Worm (Caenorhabditis elegans) whole organism, young adult: ENCODE results near the gene rnh-1.1.

ENCODE experiments used
- B0019.2 ChIP-seq: fragments of 200-800 bp; sonication (Bioruptor generic); conservative IDR thresholded peaks from 2 replicates; pipeline ENCODE4 v1.3.6; 2022; ENCODE audit warnings: missing genetic modification reagents, missing genetic modification characterization, missing compliant biosample characterization
- B0336.3 ChIP-seq: fragments of 200-800 bp; sonication (Bioruptor generic); IDR thresholded peaks from 2 replicates; pipeline ENCODE4 v1.3.6; 2022; ENCODE audit warnings: missing genetic modification characterization, missing compliant biosample characterization
- C06A6.2 ChIP-seq: fragments of 200-800 bp; sonication (Bioruptor generic); conservative IDR thresholded peaks from 2 replicates; pipeline ENCODE4 v1.3.6; 2022; ENCODE audit warnings: missing genetic modification characterization, missing compliant biosample characterization
- D2030.7 ChIP-seq: fragments of 200-800 bp; sonication (Bioruptor generic); IDR thresholded peaks from 2 replicates; pipeline ENCODE4 v1.3.6; 2022; ENCODE audit warnings: missing genetic modification reagents, missing genetic modification characterization, missing compliant biosample characterization
- F23B12.7 ChIP-seq: sonication (generic microtip); optimal IDR thresholded peaks from 2 replicates; lab custom pipeline; 2017; ENCODE audit warnings: missing genetic modification characterization, mild to moderate bottlenecking, missing compliant biosample characterization, antibody characterized with exemption, moderate library complexity; ENCODE audit not compliant: insufficient read depth
- F37B4.10 ChIP-seq: fragments of 200-800 bp; sonication (Bioruptor generic); IDR thresholded peaks from 2 replicates; pipeline ENCODE4 v1.3.6; 2022; ENCODE audit warnings: missing genetic modification characterization, missing compliant biosample characterization
- F39B2.1 ChIP-seq: fragments of 200-800 bp; sonication (Bioruptor generic); IDR thresholded peaks from 2 replicates; pipeline ENCODE4 v1.3.6; 2022; ENCODE audit warnings: missing genetic modification reagents, missing genetic modification characterization, missing compliant biosample characterization
- F55B11.4 ChIP-seq: sonication (generic microtip); optimal IDR thresholded peaks from 2 replicates; lab custom pipeline; 2016; ENCODE audit warnings: missing compliant biosample characterization, missing genetic modification characterization, borderline replicate concordance; ENCODE audit not compliant: insufficient read depth
- K11D2.4 ChIP-seq: fragments of 200-800 bp; sonication (Bioruptor generic); IDR thresholded peaks from 2 replicates; pipeline ENCODE4 v1.3.6; 2022; ENCODE audit warnings: missing genetic modification reagents, missing genetic modification characterization, missing compliant biosample characterization
- Y56A3A.18 ChIP-seq: fragments of 200-800 bp; sonication (Bioruptor generic); IDR thresholded peaks from 2 replicates; pipeline ENCODE4 v1.3.6; 2022; ENCODE audit warnings: missing genetic modification reagents, missing genetic modification characterization, missing compliant biosample characterization
- Y79H2A.3 ChIP-seq: fragments of 200-800 bp; sonication (Bioruptor generic); conservative IDR thresholded peaks from 2 replicates; pipeline ENCODE4 v1.3.6; 2022; ENCODE audit warnings: missing genetic modification reagents, missing genetic modification characterization, missing compliant biosample characterization
- attf-5 ChIP-seq: fragments of 200-800 bp; sonication (Bioruptor generic); optimal IDR thresholded peaks from 2 replicates; lab custom pipeline; 2018; ENCODE audit warnings: mild to moderate bottlenecking, missing genetic modification characterization, missing compliant biosample characterization
- bed-2 ChIP-seq: fragments of 200-800 bp; sonication (Bioruptor generic); IDR thresholded peaks from 2 replicates; pipeline ENCODE4 v1.3.6; 2022; ENCODE audit warnings: missing genetic modification reagents, missing genetic modification characterization, missing compliant biosample characterization
- ceh-100 ChIP-seq: fragments of 200-800 bp; sonication (Bioruptor generic); IDR thresholded peaks from 2 replicates; pipeline ENCODE4 v1.3.6; 2022; ENCODE audit warnings: missing genetic modification reagents, missing genetic modification characterization, missing compliant biosample characterization
- ceh-79 ChIP-seq: sonication (generic microtip); optimal IDR thresholded peaks from 2 replicates; lab custom pipeline; 2017; ENCODE audit warnings: mild to moderate bottlenecking, missing genetic modification characterization, missing compliant biosample characterization
- chd-7 ChIP-seq: sonication (generic microtip); optimal IDR thresholded peaks from 2 replicates; lab custom pipeline; 2016; ENCODE audit warnings: mild to moderate bottlenecking, missing genetic modification characterization, moderate library complexity, missing compliant biosample characterization
- egrh-3 ChIP-seq: fragments of 200-800 bp; sonication (Bioruptor generic); IDR thresholded peaks from 2 replicates; pipeline ENCODE4 v1.3.6; 2022; ENCODE audit warnings: missing genetic modification reagents, missing genetic modification characterization, missing compliant biosample characterization
- hlh-12 ChIP-seq: sonication (generic microtip); optimal IDR thresholded peaks from 2 replicates; lab custom pipeline; 2016; ENCODE audit warnings: missing genetic modification characterization, missing compliant biosample characterization
- hmg-20 ChIP-seq: fragments of 200-800 bp; sonication (Bioruptor generic); IDR thresholded peaks from 2 replicates; pipeline ENCODE4 v1.3.6; 2022; ENCODE audit warnings: missing genetic modification reagents, missing genetic modification characterization, missing compliant biosample characterization
- lin-35 ChIP-seq, 3 experiments: fragments of 150-350 bp in 2 of 3; sonication (generic microtip) in 1 of 3; optimal IDR thresholded peaks; 2 replicates each; lab custom pipeline; 2014 to 2018; ENCODE audit warnings: missing biosample characterization in 3 of 3, missing genetic modification characterization in 3 of 3, missing genetic modification reagents in 3 of 3
- lin-40 ChIP-seq: sonication (generic microtip); optimal IDR thresholded peaks from 2 replicates; lab custom pipeline; 2016; ENCODE audit warnings: missing genetic modification characterization, mild to moderate bottlenecking, missing compliant biosample characterization, missing genotype, missing genetic modification reagents
- lin-54 ChIP-seq: fragments of 200-800 bp; sonication (Bioruptor generic); optimal IDR thresholded peaks from 2 replicates; lab custom pipeline; 2018; ENCODE audit warnings: mild to moderate bottlenecking, missing genetic modification characterization, missing compliant biosample characterization
- lsl-1 ChIP-seq: fragments of 200-800 bp; sonication (Bioruptor generic); optimal IDR thresholded peaks from 2 replicates; lab custom pipeline; 2018; ENCODE audit warnings: mild to moderate bottlenecking, missing genetic modification characterization, moderate library complexity, missing compliant biosample characterization
- lsy-27 ChIP-seq: sonication (generic microtip); optimal IDR thresholded peaks from 2 replicates; lab custom pipeline; 2017; ENCODE audit warnings: missing genetic modification characterization, mild to moderate bottlenecking, missing compliant biosample characterization, antibody characterized with exemption, missing genotype, borderline replicate concordance; ENCODE audit not compliant: insufficient read depth
- madf-3 ChIP-seq: fragments of 200-800 bp; sonication (Bioruptor generic); IDR thresholded peaks from 2 replicates; pipeline ENCODE4 v1.3.6; 2022; ENCODE audit warnings: missing genetic modification reagents, missing genetic modification characterization, missing compliant biosample characterization
- mes-4 ChIP-seq: sonication (generic microtip); optimal IDR thresholded peaks from 2 replicates; lab custom pipeline; 2016; ENCODE audit warnings: missing genotype, missing genetic modification characterization, missing compliant biosample characterization
- nfya-1 ChIP-seq: sonication (generic microtip); optimal IDR thresholded peaks from 2 replicates; lab custom pipeline; 2017; ENCODE audit warnings: antibody characterized with exemption, missing compliant biosample characterization, missing genetic modification characterization, borderline replicate concordance; ENCODE audit not compliant: insufficient read depth
- nhr-80 ChIP-seq: sonication (generic microtip); optimal IDR thresholded peaks from 2 replicates; lab custom pipeline; 2016; ENCODE audit warnings: missing genetic modification characterization, missing compliant biosample characterization
- pbrm-1 ChIP-seq: fragments of 200-800 bp; sonication (Bioruptor generic); IDR thresholded peaks from 2 replicates; pipeline ENCODE4 v1.3.6; 2022; ENCODE audit warnings: missing genetic modification reagents, missing genetic modification characterization, missing compliant biosample characterization
- sea-2 ChIP-seq: fragments of 200-800 bp; sonication (Bioruptor generic); IDR thresholded peaks from 2 replicates; pipeline ENCODE4 v1.3.6; 2022; ENCODE audit warnings: missing genetic modification characterization, missing compliant biosample characterization
- snpc-1.3 ChIP-seq: sonication (generic microtip); optimal IDR thresholded peaks from 2 replicates; lab custom pipeline; 2017; ENCODE audit warnings: missing genetic modification characterization, mild to moderate bottlenecking, missing compliant biosample characterization, antibody characterized with exemption, moderate library complexity, missing genotype, missing genetic modification reagents; ENCODE audit not compliant: insufficient read depth
- sptf-2 ChIP-seq: fragments of 200-800 bp; sonication (Bioruptor generic); optimal IDR thresholded peaks from 2 replicates; lab custom pipeline; 2018; ENCODE audit warnings: mild to moderate bottlenecking, missing genetic modification characterization, missing compliant biosample characterization
- unc-130 ChIP-seq: sonication (generic microtip); optimal IDR thresholded peaks from 2 replicates; lab custom pipeline; 2016; ENCODE audit warnings: missing genetic modification reagents, missing genetic modification characterization, missing compliant biosample characterization
- unc-62 ChIP-seq: fragments of 150-350 bp; optimal IDR thresholded peaks from 2 replicates; lab custom pipeline; 2014; ENCODE audit warnings: missing biosample characterization, missing genetic modification reagents, missing genetic modification characterization
- zim-3 ChIP-seq: sonication (generic microtip); optimal IDR thresholded peaks from 2 replicates; lab custom pipeline; 2017; ENCODE audit warnings: mild to moderate bottlenecking, missing genetic modification characterization, moderate library complexity, missing compliant biosample characterization
- ztf-18 ChIP-seq: sonication (generic microtip); optimal IDR thresholded peaks from 2 replicates; lab custom pipeline; 2016; ENCODE audit warnings: missing genotype, mild to moderate bottlenecking, missing genetic modification characterization, missing compliant biosample characterization

The rnh-1.1 gene

DNA sequence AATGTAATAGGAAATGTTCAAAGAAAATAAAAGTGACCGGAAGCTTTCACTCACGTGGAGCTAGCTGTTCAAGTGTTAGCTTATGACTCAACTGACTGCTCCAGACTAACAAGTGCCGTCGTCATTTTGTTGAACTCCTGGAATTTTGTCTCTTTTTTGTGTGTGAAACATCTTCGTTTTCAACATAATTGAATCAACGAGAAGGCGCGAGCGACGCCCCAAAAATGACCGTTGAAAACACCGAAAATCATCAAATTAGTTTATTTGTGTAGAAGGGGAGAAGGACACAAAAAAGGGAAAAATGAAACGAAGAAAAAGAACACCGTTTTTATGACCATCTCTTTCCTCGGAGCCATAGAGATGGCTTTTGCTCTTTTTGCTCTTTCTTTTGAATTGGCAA is 29.9 kb downstream of the rnh-1.1 start, which contains the start of gene ZK1290.14:
ZK1290.14 (minus strand) TSS at position 139 of the 400 bp plus-strand sequence.
- TF ChIP-seq lin-40 (tag; lab: Kevin White, UChicago) (no peak), mes-4 (tag; lab: Kevin White, UChicago) (no peak), sptf-2 (GFP tag; lab: Kevin White, UChicago) (no peak), B0336.3 (GFP tag; lab: Robert Waterston, UW) (no peak)
- TF ChIP-seq, all 124 proteins: peak for 0

DNA sequence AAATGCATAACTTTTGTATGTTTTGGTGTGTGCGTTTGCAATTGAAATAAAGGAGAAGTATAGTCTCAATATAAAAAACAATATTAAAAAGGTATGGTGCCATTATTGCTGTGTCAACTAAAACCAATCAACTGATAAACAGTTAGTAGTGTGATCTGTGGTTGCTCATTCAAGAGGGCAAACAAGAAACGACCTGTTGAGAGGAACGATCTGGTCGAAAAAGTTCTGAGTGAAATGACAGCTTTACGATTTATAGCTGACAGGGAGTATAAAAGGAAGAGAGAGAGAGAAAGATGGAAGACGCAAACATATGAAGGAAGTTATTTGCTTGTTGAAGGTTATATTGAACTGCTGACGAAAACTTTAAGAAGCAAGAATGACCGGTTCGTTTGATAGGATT is 32.4 kb downstream of the rnh-1.1 start:
- TF ChIP-seq sptf-2 (GFP tag; lab: Kevin White, UChicago) (no peak), lin-35 (GFP tag; optimal IDR thresholded peaks at IDR 0.05; lab: Kevin White, UChicago) (no peak), ceh-100 (GFP tag; lab: Robert Waterston, UW) (no peak), lin-54 (no peak), snpc-1.3 (no peak), D2030.7 (no peak), hmg-20 (GFP tag; lab: Robert Waterston, UW) (no peak), sea-2 (no peak), pbrm-1 (GFP tag; lab: Robert Waterston, UW) (no peak), nhr-80 (tag; lab: Kevin White, UChicago) (peak; percentile 89), unc-130 (GFP tag; lab: Kevin White, UChicago) (no peak), F23B12.7 (tag; lab: Kevin White, UChicago) (no peak), Y79H2A.3 (GFP tag; lab: Robert Waterston, UW) (no peak), unc-62 (GFP tag; lab: Kevin White, UChicago) (peak; percentile 21), Y56A3A.18 (no peak)

DNA sequence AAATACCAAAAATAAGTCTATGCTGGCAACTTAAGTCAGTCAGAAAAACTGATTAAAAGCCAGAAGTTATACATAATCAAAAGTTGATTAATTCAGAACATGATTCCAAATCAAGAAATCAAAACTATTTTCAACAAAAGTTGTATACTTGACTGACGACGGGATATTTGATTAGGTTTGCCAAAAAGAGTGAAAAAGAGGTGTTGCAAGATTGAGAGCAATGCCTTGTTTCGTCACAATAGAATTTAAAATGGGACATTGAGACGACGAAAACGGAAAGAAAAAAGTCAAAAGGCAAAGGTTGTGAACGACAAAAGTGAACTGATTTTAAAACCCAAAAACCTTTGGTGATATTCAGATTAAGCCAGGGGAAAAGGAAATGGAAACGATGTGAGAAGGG is 33.3 kb downstream of the rnh-1.1 start:
- no peak for TF ChIP-seq lsy-27
- no peak for TF ChIP-seq chd-7
- TF ChIP-seq unc-62 (GFP tag; lab: Kevin White, UChicago): no peak
- TF ChIP-seq lsl-1 (GFP tag; lab: Kevin White, UChicago): no peak

DNA sequence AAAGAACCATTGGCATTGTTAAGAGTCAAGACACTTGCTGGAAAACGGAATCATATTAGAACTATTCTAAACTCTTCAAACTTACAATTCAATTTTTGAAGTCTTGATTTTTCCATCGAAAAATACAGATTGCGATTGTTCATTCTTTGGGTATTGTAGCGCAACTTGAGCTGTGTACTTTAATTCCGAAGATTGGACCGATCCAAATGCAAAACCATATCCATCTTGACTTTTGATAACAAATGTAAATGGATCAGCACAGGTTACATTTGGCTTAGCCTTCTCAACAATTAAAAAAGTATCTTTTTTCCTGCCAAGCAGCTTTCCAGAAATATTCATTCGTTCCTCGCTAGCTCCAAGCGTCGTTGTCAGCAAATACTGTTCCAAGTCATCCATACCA is 35.3 kb downstream of the rnh-1.1 start:
- TF ChIP-seq ceh-79: no peak
- no peak for TF ChIP-seq C06A6.2 (GFP tag; lab: Robert Waterston, UW)
- no peak for TF ChIP-seq B0019.2 (GFP tag; lab: Robert Waterston, UW)
- no peak for TF ChIP-seq hlh-12 (tag; lab: Kevin White, UChicago)
- no peak for TF ChIP-seq D2030.7
- no peak for TF ChIP-seq ztf-18 (tag; lab: Kevin White, UChicago)
- TF ChIP-seq, all 124 proteins: peak for 0

DNA sequence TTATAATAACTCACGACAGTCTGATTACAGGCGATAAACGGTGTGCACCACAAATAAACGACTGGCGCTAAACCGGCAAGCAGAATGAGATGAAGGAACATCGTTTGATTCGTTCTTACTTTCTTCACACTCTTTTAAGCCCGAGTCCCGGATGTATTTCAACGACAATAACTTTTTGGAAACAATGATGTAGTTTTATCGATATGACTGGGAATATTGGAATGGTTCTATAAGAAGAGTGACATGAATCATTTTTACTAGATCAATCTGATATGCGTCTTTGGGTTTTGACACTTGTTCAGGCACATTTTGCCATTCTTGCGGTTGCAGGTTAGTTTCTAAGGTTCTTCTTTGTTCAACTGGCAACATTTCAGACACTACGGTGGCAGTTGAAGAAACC is 36.0 kb downstream of the rnh-1.1 start, which contains the start of the genes ZK1290.11 and ZK1290.1:
ZK1290.11 (minus strand) TSS at position 101 of the 400 bp plus-strand sequence.
ZK1290.1 (plus strand) TSS at position 271 of the 400 bp plus-strand sequence.
- TF ChIP-seq egrh-3 (GFP tag; lab: Robert Waterston, UW) (no peak), lin-35 (GFP tag; optimal IDR thresholded peaks at IDR 0.05; lab: Kevin White, UChicago) (no peak), bed-2 (no peak), Y56A3A.18 (no peak), F39B2.1 (no peak), snpc-1.3 (no peak), K11D2.4 (GFP tag; lab: Robert Waterston, UW) (no peak), lin-40 (tag; lab: Kevin White, UChicago) (no peak), F37B4.10 (GFP tag; lab: Robert Waterston, UW) (no peak), hmg-20 (GFP tag; lab: Robert Waterston, UW) (no peak), attf-5 (GFP tag; lab: Kevin White, UChicago) (no peak), lsy-27 (no peak), zim-3 (no peak), madf-3 (GFP tag; lab: Robert Waterston, UW) (no peak), F55B11.4 (tag; lab: Kevin White, UChicago) (no peak), nfya-1 (no peak)
